Worm (Caenorhabditis elegans): ENCODE data around the gene BE10.3.

DNA sequence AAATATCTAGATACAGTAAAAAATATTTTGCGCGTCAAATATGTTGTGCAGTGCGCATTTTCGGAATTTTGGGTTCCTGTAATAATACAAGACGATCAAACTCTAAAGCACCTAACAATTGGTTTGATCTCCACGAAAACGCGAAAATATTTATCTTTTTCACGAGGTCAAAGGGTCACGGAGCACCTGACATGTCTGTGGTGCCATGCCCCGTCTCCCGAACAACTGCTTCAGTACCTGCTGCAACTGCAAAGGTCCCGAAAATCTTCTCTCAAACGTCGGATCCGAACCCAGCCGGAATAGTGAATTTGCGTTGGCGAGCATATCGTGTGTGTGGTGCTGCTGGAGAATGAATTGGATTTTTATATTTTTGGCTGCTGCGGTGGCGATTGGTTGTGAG lies 12.1 kb downstream of the BE10.3 start, which contains the start of the genes Y37D8A.2 and Y37D8A.25:
- TF ChIP-seq nhr-76 (tag; optimal IDR thresholded peaks at IDR 0.05) (no peak), snpc-4 (tag; optimal IDR thresholded peaks at IDR 0.05) (no peak), tbx-8 (GFP tag; optimal IDR thresholded peaks at IDR 0.05) (no peak), zip-8 (tag; optimal IDR thresholded peaks at IDR 0.05) (no peak), elt-3 (tag; optimal IDR thresholded peaks at IDR 0.05) (no peak), mab-5 (tag; optimal IDR thresholded peaks at IDR 0.05) (no peak), unc-62 (GFP tag; optimal IDR thresholded peaks at IDR 0.05) (no peak), lin-32 (GFP tag; optimal IDR thresholded peaks at IDR 0.05) (no peak)
